Fruit fly (Drosophila melanogaster): ENCODE results near the gene PIG-Q.

- TF ChIP-seq Hr83 (GFP tag; optimal IDR thresholded peaks at IDR 0.05; ENCODE audit: poor library complexity, severe bottlenecking) (no peak), woc (GFP tag; optimal IDR thresholded peaks at IDR 0.05) (no peak), Myc (optimal IDR thresholded peaks at IDR 0.05) (no peak), Hr78 (GFP tag; optimal IDR thresholded peaks at IDR 0.05) (no peak)
Observed at dm6 chrX:16330659-16331058, 28.3 kb upstream of the PIG-Q start, which contains the start of gene CG9919.
